Worm (Caenorhabditis elegans) whole organism, L4 larva: ENCODE measurements around the gene nta-1.

ENCODE experiments used
- F49E8.2 ChIP-seq: sonication (generic microtip); optimal IDR thresholded peaks from 2 replicates; lab custom pipeline; 2016; ENCODE audit warnings: missing compliant biosample characterization, mild to moderate bottlenecking, missing genetic modification characterization, borderline replicate concordance
- T26A8.4 ChIP-seq: fragments of 200-800 bp; sonication (Bioruptor generic); IDR thresholded peaks from 2 replicates; pipeline ENCODE4 v1.3.6; 2022; ENCODE audit warnings: missing genetic modification characterization, missing compliant biosample characterization
- Y48G9A.11 ChIP-seq: fragments of 200-800 bp; sonication (Bioruptor generic); IDR thresholded peaks from 2 replicates; pipeline ENCODE4 v1.3.6; 2022; ENCODE audit warnings: missing genetic modification reagents, missing genetic modification characterization, missing compliant biosample characterization
- Y5F2A.4 ChIP-seq: fragments of 200-800 bp; sonication (Bioruptor generic); optimal IDR thresholded peaks from 2 replicates; lab custom pipeline; 2018; ENCODE audit warnings: mild to moderate bottlenecking, missing genetic modification characterization, missing compliant biosample characterization
- ctbp-1 ChIP-seq: fragments of 200-800 bp; sonication (Bioruptor generic); IDR thresholded peaks from 2 replicates; pipeline ENCODE4 v1.3.6; 2022; ENCODE audit warnings: missing genetic modification reagents, missing genetic modification characterization, missing compliant biosample characterization
- dmd-6 ChIP-seq: fragments of 200-800 bp; sonication (Bioruptor generic); IDR thresholded peaks from 2 replicates; pipeline ENCODE4 v1.3.6; 2022; ENCODE audit warnings: missing genetic modification reagents, missing genetic modification characterization, missing compliant biosample characterization
- duxl-1 ChIP-seq: sonication (generic microtip); optimal IDR thresholded peaks from 2 replicates; lab custom pipeline; 2016; ENCODE audit warnings: mild to moderate bottlenecking, missing genetic modification characterization, moderate library complexity, missing compliant biosample characterization; ENCODE audit not compliant: poor library complexity
- dve-1 ChIP-seq: sonication (generic microtip); optimal IDR thresholded peaks from 2 replicates; lab custom pipeline; 2017; ENCODE audit warnings: antibody characterized with exemption, mild to moderate bottlenecking, missing genetic modification characterization, missing compliant biosample characterization; ENCODE audit not compliant: insufficient read depth
- lin-15B ChIP-seq: fragments of 150-350 bp; sonication (generic microtip); optimal IDR thresholded peaks from 3 replicates; lab custom pipeline; 2014; ENCODE audit warnings: missing biosample characterization, missing genetic modification characterization
- lin-29 ChIP-seq: fragments of 200-800 bp; sonication (Bioruptor generic); IDR thresholded peaks from 2 replicates; pipeline ENCODE4 v1.3.6; 2022; ENCODE audit warnings: missing genetic modification reagents, missing genetic modification characterization, missing compliant biosample characterization
- lin-39 ChIP-seq: fragments of 150-350 bp; optimal IDR thresholded peaks from 2 replicates; lab custom pipeline; 2014; ENCODE audit warnings: missing biosample characterization, missing genetic modification reagents, missing genetic modification characterization
- mdl-1 ChIP-seq, 2 experiments: fragments of 150-350 bp in 1 of 2; sonication (generic microtip) in 1 of 2; optimal IDR thresholded peaks; 2 replicates each; lab custom pipeline; 2014 to 2017; ENCODE audit warnings: missing biosample characterization in 2 of 2, missing genetic modification characterization in 2 of 2
- mdt-29 ChIP-seq: fragments of 200-800 bp; sonication (Bioruptor generic); IDR thresholded peaks from 2 replicates; pipeline ENCODE4 v1.3.6; 2022; ENCODE audit warnings: missing genetic modification reagents, missing genetic modification characterization, missing compliant biosample characterization
- nhr-42 ChIP-seq: fragments of 200-800 bp; sonication (Bioruptor generic); IDR thresholded peaks from 2 replicates; pipeline ENCODE4 v1.3.6; 2022; ENCODE audit warnings: missing genetic modification characterization, missing compliant biosample characterization
- nhr-6 ChIP-seq: fragments of 150-350 bp; optimal IDR thresholded peaks from 2 replicates; lab custom pipeline; 2014; ENCODE audit warnings: missing biosample characterization, missing genetic modification characterization
- pha-4 ChIP-seq, 2 experiments: fragments of 150-350 bp in 1 of 2; fragments of 200-800 bp in 1 of 2; sonication (Bioruptor generic) in 1 of 2; IDR thresholded peaks in 1 of 2; optimal IDR thresholded peaks in 1 of 2; 2 replicates each; pipeline versions ENCODE4 v1.3.6 to Lab custom; 2014 to 2022; ENCODE audit warnings: missing genetic modification characterization in 2 of 2, missing genetic modification reagents in 2 of 2, missing biosample characterization in 1 of 2, missing compliant biosample characterization in 1 of 2
- php-3 ChIP-seq: fragments of 200-800 bp; sonication (Bioruptor generic); IDR thresholded peaks from 2 replicates; pipeline ENCODE4 v1.3.6; 2022; ENCODE audit warnings: missing genetic modification reagents, missing genetic modification characterization, missing compliant biosample characterization
- rbr-2 ChIP-seq: sonication (generic microtip); optimal IDR thresholded peaks from 2 replicates; lab custom pipeline; 2016; ENCODE audit warnings: missing genotype, missing genetic modification characterization, missing compliant biosample characterization
- spr-3 ChIP-seq: fragments of 200-800 bp; sonication (Bioruptor generic); optimal IDR thresholded peaks from 2 replicates; lab custom pipeline; 2018; ENCODE audit warnings: mild to moderate bottlenecking, missing genetic modification characterization, missing compliant biosample characterization
- unc-62 ChIP-seq, 3 experiments: fragments of 150-350 bp in 1 of 3; sonication (generic microtip); optimal IDR thresholded peaks in 2 of 3; peaks in 1 of 3; 1 replicate in 1 of 3; 2 replicates in 2 of 3; lab custom pipeline; 2014 to 2017; ENCODE audit warnings: missing biosample characterization in 3 of 3, missing genetic modification characterization in 3 of 3, missing genetic modification reagents in 3 of 3, missing genotype in 1 of 3
- zip-11 ChIP-seq: fragments of 200-800 bp; sonication (Bioruptor generic); IDR thresholded peaks from 2 replicates; pipeline ENCODE4 v1.3.6; 2022; ENCODE audit warnings: missing genetic modification characterization, missing compliant biosample characterization

The nta-1 gene

DNA sequence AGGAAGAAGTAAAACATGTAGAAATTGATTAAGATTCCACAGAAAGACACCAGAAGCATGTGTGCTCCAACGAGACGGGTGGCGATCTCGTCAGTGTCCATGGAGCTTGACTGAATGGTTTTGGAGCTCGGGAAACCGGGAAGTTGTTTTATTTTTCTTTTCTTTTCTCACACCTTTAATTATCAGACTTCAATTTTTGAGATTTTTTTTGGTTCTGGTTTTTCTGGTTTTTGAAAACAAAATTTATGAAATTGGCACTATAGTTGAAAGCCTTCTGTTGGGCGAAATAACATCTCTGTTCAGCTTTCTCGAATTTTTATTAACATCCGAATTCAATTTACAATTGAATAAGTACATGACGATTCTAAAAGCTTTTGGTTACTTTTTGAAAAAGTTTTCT lies 44.0 kb downstream of the nta-1 start, which contains the start of gene srx-104:
Gene srx-104 (minus strand): TSS at position 101 of the 400 bp plus-strand sequence.
- TF ChIP-seq lin-29 (GFP tag; lab: Robert Waterston, UW), result no peak
- no peak for TF ChIP-seq spr-3 (GFP tag; lab: Kevin White, UChicago)
- TF ChIP-seq dve-1 (tag; lab: Kevin White, UChicago), result no peak
- TF ChIP-seq pha-4 (GFP tag; IDR thresholded peaks at IDR 0.05; lab: Robert Waterston, UW), result no peak
- TF ChIP-seq pha-4 (tag; optimal IDR thresholded peaks at IDR 0.05; lab: Kevin White, UChicago), result no peak
- TF ChIP-seq lin-15B (tag; lab: Kevin White, UChicago), result no peak
- no peak for TF ChIP-seq php-3 (GFP tag; lab: Robert Waterston, UW)
- TF ChIP-seq mdl-1 (tag; optimal IDR thresholded peaks at IDR 0.05; lab: Kevin White, UChicago), result no peak
- TF ChIP-seq Y48G9A.11 (GFP tag; lab: Robert Waterston, UW), result no peak
- no peak for TF ChIP-seq rbr-2 (tag; lab: Kevin White, UChicago)
- TF ChIP-seq T26A8.4, result no peak
- no peak for TF ChIP-seq nhr-42 (GFP tag; lab: Robert Waterston, UW)
- no peak for TF ChIP-seq dmd-6
- TF ChIP-seq zip-11 (GFP tag; lab: Robert Waterston, UW), result no peak
- no peak for TF ChIP-seq nhr-6 (tag; lab: Kevin White, UChicago)
- TF ChIP-seq duxl-1 (tag; lab: Kevin White, UChicago), result no peak
- TF ChIP-seq ctbp-1 (GFP tag; lab: Robert Waterston, UW), result no peak
- TF ChIP-seq, all 104 proteins: peak for 0

ce11 chrII:3694664-3695063 lies 49.0 kb downstream of the nta-1 start, which contains the start of gene srx-102:
TSS of gene srx-102 (minus strand) at chrII:3694764.
- TF ChIP-seq mdt-29 (GFP tag; lab: Robert Waterston, UW) (no peak), F49E8.2 (tag; lab: Kevin White, UChicago) (no peak), Y5F2A.4 (GFP tag; lab: Kevin White, UChicago) (no peak), unc-62 (GFP tag; optimal IDR thresholded peaks at IDR 0.05 in 1 of 2; lab: Kevin White, UChicago) (peak in 1 of 2 experiments; percentile 45), unc-62 (tag; optimal IDR thresholded peaks at IDR 0.05; lab: Kevin White, UChicago) (no peak), lin-39 (no peak)
